Fruit fly (Drosophila melanogaster) whole organism, embryonic: ENCODE measurements around the gene Ser.

Experiments
- CG13287 ChIP-seq: fragments of 200-800 bp; sonication (Bioruptor generic); IDR thresholded peaks from 2 replicates; pipeline ENCODE4 v1.3.6; 2022; ENCODE audit warnings: missing biosample characterization, missing genetic modification characterization; ENCODE audit not compliant: partially characterized antibody
- CG31441 ChIP-seq: fragments of 200-800 bp; sonication (Bioruptor generic); IDR thresholded peaks from 2 replicates; pipeline ENCODE4 v1.3.6; 2022; ENCODE audit warnings: missing biosample characterization, missing genetic modification characterization
- CG9817 ChIP-seq: fragments of 200-800 bp; sonication (Bioruptor generic); optimal IDR thresholded peaks from 2 replicates; lab custom pipeline; 2018; ENCODE audit warnings: missing biosample characterization, mild to moderate bottlenecking, missing genetic modification characterization, moderate library complexity
- D19A ChIP-seq: fragments of 200-800 bp; optimal IDR thresholded peaks from 3 replicates; lab custom pipeline; 2019; ENCODE audit warnings: missing biosample characterization, mild to moderate bottlenecking, missing genetic modification characterization, moderate library complexity
- D19B ChIP-seq: fragments of 200-800 bp; sonication (Bioruptor generic); optimal IDR thresholded peaks from 2 replicates; lab custom pipeline; 2017; ENCODE audit warnings: missing biosample characterization, mild to moderate bottlenecking, missing genetic modification characterization
- Elba2 ChIP-seq: fragments of 200-800 bp; sonication (Bioruptor generic); optimal IDR thresholded peaks from 3 replicates; lab custom pipeline; 2016; ENCODE audit warnings: missing biosample characterization, missing genetic modification characterization
- Hmr ChIP-seq: fragments of 200-800 bp; sonication (Bioruptor generic); optimal IDR thresholded peaks from 3 replicates; lab custom pipeline; 2017; ENCODE audit warnings: mild to moderate bottlenecking, missing biosample characterization, missing genetic modification reagents, missing genetic modification characterization
- Side ChIP-seq: fragments of 200-800 bp; sonication (Bioruptor generic); optimal IDR thresholded peaks from 2 replicates; lab custom pipeline; 2016; ENCODE audit warnings: missing biosample characterization, missing genetic modification characterization
- cad ChIP-seq: fragments of >200 bp; optimal IDR thresholded peaks from 2 replicates; lab custom pipeline; 2017; ENCODE audit warnings: missing biosample characterization, missing genetic modification characterization
- cwo ChIP-seq: fragments of 200-800 bp; sonication (Bioruptor generic); optimal IDR thresholded peaks from 3 replicates; lab custom pipeline; 2017; ENCODE audit warnings: missing biosample characterization, missing genetic modification characterization, mild to moderate bottlenecking, moderate library complexity, missing genetic modification reagents
- insv ChIP-seq, 2 experiments: fragments of 200-800 bp; sonication (Bioruptor generic); optimal IDR thresholded peaks; 3 replicates each; lab custom pipeline; 2016 to 2018; ENCODE audit warnings: missing biosample characterization in 2 of 2, missing genetic modification characterization in 2 of 2
- knrl ChIP-seq: fragments of 200-800 bp; sonication (Bioruptor generic); IDR thresholded peaks from 3 replicates; pipeline ENCODE4 v1.3.6; 2022; ENCODE audit warnings: missing biosample characterization, missing genetic modification characterization; ENCODE audit not compliant: partially characterized antibody
- salm ChIP-seq: fragments of 200-800 bp; sonication (Bioruptor generic); optimal IDR thresholded peaks from 2 replicates; lab custom pipeline; 2018; ENCODE audit warnings: missing biosample characterization, mild to moderate bottlenecking, missing genetic modification characterization

DNA sequence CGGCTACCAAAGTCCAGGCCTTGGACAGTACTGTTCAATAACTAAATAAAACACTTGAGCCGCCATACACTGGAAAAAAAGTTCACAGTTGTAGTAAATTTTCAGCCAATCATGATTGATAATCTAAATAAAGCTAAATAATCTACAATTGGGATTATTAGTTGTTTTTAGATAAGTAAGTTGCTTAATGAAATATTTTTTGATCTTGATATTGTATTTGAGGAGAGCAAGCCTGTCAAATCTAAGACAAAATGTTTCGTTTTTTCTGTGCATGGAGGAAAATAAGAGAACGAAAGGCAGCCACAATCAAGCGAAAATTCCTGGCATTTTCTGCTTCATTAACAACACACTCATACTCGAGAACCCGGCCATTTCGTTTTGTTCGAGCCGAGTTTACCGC is 22.9 kb downstream of the Ser start:
- TF ChIP-seq salm (tag; lab: Kevin White, UChicago) (no peak), knrl (GFP tag; lab: Robert Waterston, UW) (no peak), Side (GFP tag; lab: Kevin White, UChicago) (no peak), cad (no peak), CG13287 (GFP tag; lab: Robert Waterston, UW) (no peak), insv (GFP tag; optimal IDR thresholded peaks at IDR 0.05; lab: Kevin White, UChicago) (no peak), CG9817 (tag; lab: Kevin White, UChicago) (no peak), Hmr (GFP tag; lab: Kevin White, UChicago) (no peak), CG31441 (no peak), Elba2 (GFP tag; lab: Kevin White, UChicago) (no peak), D19B (no peak), D19A (tag; lab: Kevin White, UChicago) (no peak), cwo (no peak)
